Worm (Caenorhabditis elegans) whole organism, L3 larva: ENCODE results near the gene F17C11.2.

Experiments used
- R02D3.7 ChIP-seq: fragments of 150-350 bp; optimal IDR thresholded peaks from 2 replicates; lab custom pipeline; 2014; ENCODE audit warnings: missing biosample characterization, missing genetic modification characterization
- ZK546.5 ChIP-seq: sonication (generic microtip); optimal IDR thresholded peaks from 2 replicates; lab custom pipeline; 2017; ENCODE audit warnings: missing biosample characterization, missing genetic modification characterization
- aly-2 ChIP-seq: fragments of 150-350 bp; optimal IDR thresholded peaks from 2 replicates; lab custom pipeline; 2014; ENCODE audit warnings: missing biosample characterization, missing genetic modification characterization
- ama-1 ChIP-seq: fragments of 150-350 bp; optimal IDR thresholded peaks from 2 replicates; lab custom pipeline; 2018
- ceh-16 ChIP-seq: sonication (generic microtip); optimal IDR thresholded peaks from 2 replicates; lab custom pipeline; 2017; ENCODE audit warnings: missing biosample characterization, missing genetic modification characterization
- ceh-28 ChIP-seq: fragments of 150-350 bp; optimal IDR thresholded peaks from 2 replicates; lab custom pipeline; 2014; ENCODE audit warnings: missing biosample characterization, missing genetic modification reagents, missing genetic modification characterization
- daf-12 ChIP-seq: fragments of 150-350 bp; optimal IDR thresholded peaks from 2 replicates; lab custom pipeline; 2014; ENCODE audit warnings: missing biosample characterization, missing genetic modification reagents, missing genetic modification characterization
- elt-1 ChIP-seq: fragments of 150-350 bp; optimal IDR thresholded peaks from 2 replicates; lab custom pipeline; 2014; ENCODE audit warnings: missing biosample characterization, missing genetic modification characterization
- elt-2 ChIP-seq: sonication (generic microtip); optimal IDR thresholded peaks from 2 replicates; lab custom pipeline; 2016; ENCODE audit warnings: missing genetic modification reagents, mild to moderate bottlenecking, missing genetic modification characterization, missing compliant biosample characterization
- elt-3 ChIP-seq, 3 experiments: fragments of 150-350 bp in 1 of 3; sonication (generic microtip) in 2 of 3; optimal IDR thresholded peaks; 2 replicates in 2 of 3; 4 replicates in 1 of 3; lab custom pipeline; 2014 to 2017; ENCODE audit warnings: missing biosample characterization in 3 of 3, missing genetic modification characterization in 3 of 3
- fkh-10 ChIP-seq: sonication (generic microtip); optimal IDR thresholded peaks from 2 replicates; lab custom pipeline; 2017; ENCODE audit warnings: missing biosample characterization, missing genetic modification reagents, missing genetic modification characterization
- fkh-2 ChIP-seq: fragments of 150-350 bp; optimal IDR thresholded peaks from 2 replicates; lab custom pipeline; 2014; ENCODE audit warnings: missing biosample characterization, missing genetic modification reagents, missing genetic modification characterization
- fos-1 ChIP-seq: fragments of 150-350 bp; optimal IDR thresholded peaks from 2 replicates; lab custom pipeline; 2014; ENCODE audit warnings: missing biosample characterization, missing genetic modification characterization
- jun-1 ChIP-seq: fragments of 150-350 bp; optimal IDR thresholded peaks from 2 replicates; lab custom pipeline; 2014; ENCODE audit warnings: missing biosample characterization, missing genetic modification reagents, missing genetic modification characterization
- lin-15B ChIP-seq: fragments of 150-350 bp; optimal IDR thresholded peaks from 2 replicates; lab custom pipeline; 2014; ENCODE audit warnings: missing biosample characterization, missing genetic modification characterization
- lin-39 ChIP-seq: fragments of 150-350 bp; optimal IDR thresholded peaks from 2 replicates; lab custom pipeline; 2018; ENCODE audit warnings: missing biosample characterization, missing genetic modification reagents, missing genetic modification characterization
- lsy-12 ChIP-seq: sonication (generic microtip); optimal IDR thresholded peaks from 2 replicates; lab custom pipeline; 2016; ENCODE audit warnings: mild to moderate bottlenecking, missing genetic modification characterization, missing compliant biosample characterization
- mml-1 ChIP-seq: fragments of 150-350 bp; sonication (generic microtip); optimal IDR thresholded peaks from 3 replicates; lab custom pipeline; 2014; ENCODE audit warnings: missing biosample characterization, missing genetic modification characterization
- nfya-1 ChIP-seq: sonication (generic microtip); optimal IDR thresholded peaks from 2 replicates; lab custom pipeline; 2017; ENCODE audit warnings: missing genetic modification characterization, mild to moderate bottlenecking, missing compliant biosample characterization, antibody characterized with exemption, moderate library complexity; ENCODE audit not compliant: insufficient read depth
- nhr-11 ChIP-seq: fragments of 150-350 bp; optimal IDR thresholded peaks from 2 replicates; lab custom pipeline; 2014; ENCODE audit warnings: missing biosample characterization, missing genetic modification characterization
- nhr-23 ChIP-seq: fragments of 150-350 bp; optimal IDR thresholded peaks from 2 replicates; lab custom pipeline; 2014; ENCODE audit warnings: missing biosample characterization, missing genetic modification reagents, missing genetic modification characterization
- nhr-28 ChIP-seq: fragments of 150-350 bp; optimal IDR thresholded peaks from 2 replicates; lab custom pipeline; 2014; ENCODE audit warnings: missing biosample characterization, missing genetic modification characterization
- nhr-43 ChIP-seq: sonication (generic microtip); optimal IDR thresholded peaks from 2 replicates; lab custom pipeline; 2016; ENCODE audit warnings: mild to moderate bottlenecking, missing genetic modification characterization, missing compliant biosample characterization; ENCODE audit not compliant: poor library complexity, severe bottlenecking
- nhr-76 ChIP-seq: fragments of 150-350 bp; sonication (generic microtip); optimal IDR thresholded peaks from 5 replicates; lab custom pipeline; 2014; ENCODE audit warnings: missing biosample characterization, missing genetic modification characterization
- nhr-77 ChIP-seq: fragments of 150-350 bp; optimal IDR thresholded peaks from 2 replicates; lab custom pipeline; 2014; ENCODE audit warnings: missing biosample characterization, missing genetic modification characterization
- pha-4 ChIP-seq: fragments of 150-350 bp; optimal IDR thresholded peaks from 2 replicates; lab custom pipeline; 2014; ENCODE audit warnings: missing biosample characterization, missing genetic modification reagents, missing genetic modification characterization
- pqm-1 ChIP-seq: fragments of 150-350 bp; optimal IDR thresholded peaks from 2 replicates; lab custom pipeline; 2017; ENCODE audit warnings: missing biosample characterization, missing genetic modification characterization, inconsistent platforms
- snpc-4 ChIP-seq: fragments of 150-350 bp; optimal IDR thresholded peaks from 2 replicates; lab custom pipeline; 2014; ENCODE audit warnings: missing biosample characterization, missing genetic modification characterization
- unc-39 ChIP-seq: sonication (generic microtip); optimal IDR thresholded peaks from 4 replicates; lab custom pipeline; 2017; ENCODE audit warnings: missing biosample characterization, missing genetic modification characterization
- zag-1 ChIP-seq: fragments of 150-350 bp; optimal IDR thresholded peaks from 2 replicates; lab custom pipeline; 2014; ENCODE audit warnings: missing biosample characterization, missing genetic modification characterization
- ztf-11 ChIP-seq: fragments of 150-350 bp; optimal IDR thresholded peaks from 2 replicates; lab custom pipeline; 2014; ENCODE audit warnings: missing biosample characterization, missing genetic modification characterization
- ztf-4 ChIP-seq: fragments of 150-350 bp; optimal IDR thresholded peaks from 2 replicates; lab custom pipeline; 2014; ENCODE audit warnings: missing biosample characterization, missing genetic modification characterization

The F17C11.2 gene

DNA sequence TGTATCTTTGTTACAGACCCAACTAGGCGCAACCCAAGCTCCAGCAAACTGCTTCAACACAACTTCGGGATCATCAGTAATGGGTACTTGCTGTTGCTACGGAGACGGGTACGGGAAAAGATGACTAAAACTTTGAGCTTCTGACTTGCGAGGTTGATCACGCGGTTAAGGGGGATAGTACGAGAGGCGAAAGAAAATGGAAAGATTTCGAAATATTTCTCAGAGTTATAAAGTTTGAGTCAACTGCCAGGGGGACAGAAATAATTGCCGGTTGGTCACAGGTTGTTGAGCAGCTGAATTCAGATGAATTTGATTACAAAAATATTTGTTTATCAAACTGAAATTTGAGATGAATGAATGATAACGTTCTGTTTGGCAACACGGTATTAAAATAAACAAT lies 22.4 kb upstream of the F17C11.2 start:
- no peak for TF ChIP-seq elt-1 (tag; lab: Kevin White, UChicago)
- no peak for TF ChIP-seq fkh-2 (tag; lab: Kevin White, UChicago)
- no peak for TF ChIP-seq mml-1 (tag; lab: Kevin White, UChicago)
- no peak for TF ChIP-seq ztf-11 (tag; lab: Kevin White, UChicago)
- no peak for TF ChIP-seq elt-3 (tag; optimal IDR thresholded peaks at IDR 0.05; lab: Kevin White, UChicago)
- TF ChIP-seq snpc-4 (tag; lab: Kevin White, UChicago) = no peak

DNA sequence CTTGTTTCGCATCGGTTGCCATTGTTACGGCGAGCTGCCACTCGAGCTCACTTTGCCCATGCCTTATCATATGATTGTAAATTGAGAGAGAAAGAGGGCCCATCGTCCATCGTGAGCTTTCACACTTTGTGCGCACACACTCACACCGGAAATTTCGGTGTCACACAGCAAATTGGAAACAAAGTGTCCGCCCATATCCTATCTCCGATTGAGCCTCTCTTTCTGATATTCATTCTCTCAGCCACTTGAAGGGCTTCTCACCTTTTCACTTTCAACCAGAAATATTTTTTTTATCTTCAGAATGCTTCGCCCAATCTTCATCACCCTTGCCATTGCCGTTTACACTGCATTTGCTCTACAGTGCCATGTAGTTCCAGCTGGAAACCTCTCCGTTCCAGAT lies 18.5 kb upstream of the F17C11.2 start, which contains the start of gene F58B4.3:
Gene F58B4.3 (plus strand): TSS at position 301 of the 400 bp plus-strand sequence.
- TF ChIP-seq zag-1 (tag; lab: Kevin White, UChicago) = no peak
- TF ChIP-seq nfya-1 (tag; lab: Kevin White, UChicago) = no peak
- no peak for TF ChIP-seq nhr-28 (tag; lab: Kevin White, UChicago)

DNA sequence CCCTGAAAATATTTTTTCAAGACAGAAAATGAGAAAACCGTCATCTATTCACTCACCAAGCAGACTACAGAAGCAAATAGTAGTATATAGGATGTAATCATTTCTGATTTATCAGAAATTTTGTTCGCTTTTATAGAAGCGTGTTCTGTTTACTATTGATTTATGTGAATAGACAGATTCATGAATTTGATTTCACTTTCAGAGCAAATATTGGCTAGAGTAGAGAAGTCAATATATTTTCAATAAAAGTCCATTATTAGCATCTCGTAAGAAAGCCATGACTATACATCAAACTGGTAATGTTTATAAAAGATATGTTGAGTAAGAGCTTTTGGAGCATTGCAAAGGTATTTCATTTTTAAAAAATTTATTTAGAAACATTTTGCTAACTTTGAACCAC lies 16.8 kb upstream of the F17C11.2 start, which contains the start of gene scvp-1:
Gene scvp-1 (minus strand): TSS at position 101 of the 400 bp plus-strand sequence.
- TF ChIP-seq nhr-11 (no peak), nhr-77 (tag; lab: Kevin White, UChicago) (no peak), ama-1 (lab: Kevin White, UChicago) (no peak), pha-4 (tag; lab: Kevin White, UChicago) (no peak), lin-15B (no peak), nhr-76 (no peak), ceh-28 (tag; lab: Kevin White, UChicago) (no peak), aly-2 (no peak), ztf-11 (tag; lab: Kevin White, UChicago) (no peak), nfya-1 (tag; lab: Kevin White, UChicago) (no peak), elt-2 (no peak), mml-1 (tag; lab: Kevin White, UChicago) (no peak), ztf-4 (tag; lab: Kevin White, UChicago) (no peak), lin-39 (tag; lab: Kevin White, UChicago) (no peak), unc-39 (no peak), R02D3.7 (tag; lab: Kevin White, UChicago) (no peak), lsy-12 (tag; lab: Kevin White, UChicago) (no peak), jun-1 (tag; lab: Kevin White, UChicago) (no peak), elt-3 (tag; optimal IDR thresholded peaks at IDR 0.05; lab: Kevin White, UChicago) (no peak), daf-12 (tag; lab: Kevin White, UChicago) (no peak)

DNA sequence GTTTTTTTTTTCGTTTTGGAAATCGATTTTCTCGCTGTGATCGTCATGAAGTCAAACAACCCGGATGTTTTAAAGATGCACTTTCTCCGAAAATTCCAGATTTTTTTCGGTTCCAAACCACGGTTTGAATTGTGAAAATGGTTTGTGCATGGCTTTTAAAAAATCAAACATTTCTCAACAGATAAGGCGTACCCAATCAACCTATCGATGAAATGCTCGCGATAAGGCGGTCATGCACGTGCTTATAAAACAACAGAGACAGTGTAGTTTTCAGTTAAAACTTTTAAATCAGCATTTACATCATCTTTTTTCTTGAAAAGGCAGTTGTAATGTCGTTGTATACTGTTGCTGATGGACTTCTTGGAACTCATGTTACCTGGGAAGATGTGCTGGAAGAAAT lies 15.6 kb upstream of the F17C11.2 start, which contains the start of gene F58B4.5:
Gene F58B4.5 (plus strand): TSS at position 283 of the 400 bp plus-strand sequence.
- TF ChIP-seq zag-1 (tag; lab: Kevin White, UChicago) = no peak
- peak; percentile 29 for TF ChIP-seq pqm-1 (tag; lab: Kevin White, UChicago)
- TF ChIP-seq ZK546.5 (tag; lab: Kevin White, UChicago) = no peak
- TF ChIP-seq lin-39 (tag; lab: Kevin White, UChicago) = no peak
- peak; percentile 94 for TF ChIP-seq elt-2
- TF ChIP-seq, all 47 proteins: peak for 2

DNA sequence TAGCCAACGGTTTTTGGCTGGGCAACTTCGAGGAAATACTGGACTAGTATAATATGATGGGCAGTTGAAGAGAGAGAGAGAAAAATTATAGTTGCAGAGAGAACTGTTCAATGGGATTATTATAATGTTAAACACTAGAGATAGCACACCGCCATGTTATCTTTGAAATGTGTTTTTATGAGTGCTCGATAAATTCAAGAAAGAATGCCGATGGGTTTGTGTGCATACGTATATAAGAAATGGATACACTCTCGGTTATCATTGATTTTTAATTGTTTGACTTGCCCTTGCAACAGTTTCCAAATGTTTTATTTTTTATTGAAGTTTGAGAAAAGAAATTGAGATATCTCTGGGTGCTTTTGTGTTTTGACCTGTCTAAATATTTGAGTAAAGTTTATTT lies 11.3 kb upstream of the F17C11.2 start, which contains the start of gene F17C11.12:
Gene F17C11.12 (minus strand): TSS at position 240 of the 400 bp plus-strand sequence.
- TF ChIP-seq nhr-43 (tag; lab: Kevin White, UChicago) (no peak), elt-2 (peak; percentile 91), pqm-1 (tag; lab: Kevin White, UChicago) (peak; percentile 86)

DNA sequence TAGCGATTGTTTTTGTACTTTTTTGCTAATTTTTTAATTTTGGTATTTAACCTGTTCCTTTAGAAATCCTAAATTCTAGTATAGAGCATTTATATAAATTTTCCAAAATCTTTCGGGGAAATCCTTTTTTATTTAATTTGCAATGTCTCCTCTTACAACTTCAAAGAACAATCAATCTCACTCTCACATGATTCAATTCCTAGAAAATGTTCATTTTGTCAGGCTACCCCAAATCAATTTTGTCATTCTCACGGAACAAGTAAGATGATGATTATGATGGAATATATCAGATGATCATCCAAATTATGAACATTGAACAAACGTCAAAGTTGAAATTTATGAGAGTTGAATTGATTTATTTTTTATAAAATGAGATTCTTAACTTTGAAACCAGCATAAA lies 10.7 kb upstream of the F17C11.2 start:
- peak; percentile 37 for TF ChIP-seq nhr-11
- TF ChIP-seq ZK546.5 (tag; lab: Kevin White, UChicago) = no peak
- no peak for TF ChIP-seq elt-1 (tag; lab: Kevin White, UChicago)
- TF ChIP-seq elt-3 (tag; optimal IDR thresholded peaks at IDR 0.05; lab: Kevin White, UChicago) = no peak
- peak; percentile 85 for TF ChIP-seq fkh-10 (GFP tag; lab: Kevin White, UChicago)
- TF ChIP-seq pqm-1 (tag; lab: Kevin White, UChicago) = no peak
- TF ChIP-seq ceh-16 (tag; lab: Kevin White, UChicago) = no peak
- peak; percentile 42 for TF ChIP-seq nhr-43 (tag; lab: Kevin White, UChicago)
- TF ChIP-seq aly-2 = no peak
- TF ChIP-seq fkh-2 (tag; lab: Kevin White, UChicago) = no peak
- peak; percentile 58 for TF ChIP-seq nhr-23 (tag; lab: Kevin White, UChicago)
- no peak for TF ChIP-seq zag-1 (tag; lab: Kevin White, UChicago)
- TF ChIP-seq fos-1 (tag; lab: Kevin White, UChicago) = no peak
